Fruit fly (Drosophila melanogaster) whole organism, embryonic: ENCODE data around the gene Best4.

Experiments used
- Bgb ChIP-seq: fragments of 200-800 bp; sonication (Bioruptor generic); IDR thresholded peaks from 2 replicates; pipeline ENCODE4 v1.3.6; 2022; ENCODE audit warnings: missing biosample characterization, missing genetic modification characterization; ENCODE audit not compliant: partially characterized antibody
- CG1024 ChIP-seq: fragments of 200-800 bp; sonication (Bioruptor generic); IDR thresholded peaks from 2 replicates; pipeline ENCODE4 v1.3.6; 2022; ENCODE audit warnings: missing biosample characterization, missing genetic modification characterization
- CG10267 ChIP-seq: fragments of 200-800 bp; sonication (Bioruptor generic); optimal IDR thresholded peaks from 2 replicates; lab custom pipeline; 2018; ENCODE audit warnings: missing biosample characterization, mild to moderate bottlenecking, missing genetic modification characterization, moderate library complexity
- CG10979 ChIP-seq: fragments of 200-800 bp; sonication (Bioruptor generic); optimal IDR thresholded peaks from 2 replicates; lab custom pipeline; 2018; ENCODE audit warnings: missing biosample characterization, mild to moderate bottlenecking, missing genetic modification characterization, moderate library complexity
- CG11504 ChIP-seq: fragments of 200-800 bp; sonication (Bioruptor generic); optimal IDR thresholded peaks from 3 replicates; lab custom pipeline; 2019; ENCODE audit warnings: missing biosample characterization, mild to moderate bottlenecking, missing genetic modification characterization, moderate library complexity
- CG11696 ChIP-seq: fragments of 200-800 bp; sonication (Bioruptor generic); IDR thresholded peaks from 2 replicates; pipeline ENCODE4 v1.3.6; 2022; ENCODE audit warnings: missing biosample characterization, missing genetic modification characterization
- CG12104 ChIP-seq: fragments of 200-800 bp; sonication (Bioruptor generic); optimal IDR thresholded peaks from 3 replicates; lab custom pipeline; 2016; ENCODE audit warnings: missing biosample characterization, missing genetic modification characterization
- CG12769 ChIP-seq: fragments of 200-800 bp; sonication (Bioruptor generic); optimal IDR thresholded peaks from 2 replicates; lab custom pipeline; 2019; ENCODE audit warnings: missing biosample characterization, mild to moderate bottlenecking, missing genetic modification characterization, moderate library complexity
- CG13775 ChIP-seq: fragments of 200-800 bp; sonication (Bioruptor generic); optimal IDR thresholded peaks from 3 replicates; lab custom pipeline; 2017; ENCODE audit warnings: missing biosample characterization, mild to moderate bottlenecking, missing genetic modification characterization
- CG14014 ChIP-seq: fragments of 200-800 bp; sonication (Bioruptor generic); IDR thresholded peaks from 2 replicates; pipeline ENCODE4 v1.3.6; 2022; ENCODE audit warnings: missing biosample characterization, missing genetic modification characterization
- CG14441 ChIP-seq: fragments of 200-800 bp; sonication (Bioruptor generic); IDR thresholded peaks from 2 replicates; pipeline ENCODE4 v1.3.6; 2022; ENCODE audit warnings: missing biosample characterization, missing genetic modification characterization
- CG15601 ChIP-seq: fragments of 200-800 bp; sonication (Bioruptor generic); optimal IDR thresholded peaks from 3 replicates; lab custom pipeline; 2019; ENCODE audit warnings: missing biosample characterization, mild to moderate bottlenecking, missing genetic modification characterization, moderate library complexity
- CG17829 ChIP-seq: fragments of 200-800 bp; optimal IDR thresholded peaks from 2 replicates; lab custom pipeline; 2019; ENCODE audit warnings: missing biosample characterization, mild to moderate bottlenecking, missing genetic modification characterization, moderate library complexity
- CG18619 ChIP-seq: fragments of 200-800 bp; sonication (Bioruptor generic); optimal IDR thresholded peaks from 3 replicates; lab custom pipeline; 2017; ENCODE audit warnings: missing biosample characterization, mild to moderate bottlenecking, missing genetic modification characterization
- CG2120 ChIP-seq: fragments of 200-800 bp; sonication (Bioruptor generic); optimal IDR thresholded peaks from 3 replicates; lab custom pipeline; 2016; ENCODE audit warnings: missing biosample characterization, missing genetic modification characterization
- CG3281 ChIP-seq: fragments of 200-800 bp; sonication (Bioruptor generic); optimal IDR thresholded peaks from 3 replicates; lab custom pipeline; 2017; ENCODE audit warnings: missing biosample characterization, mild to moderate bottlenecking, missing genetic modification characterization
- CG3407 ChIP-seq: fragments of 200-800 bp; sonication (Bioruptor generic); optimal IDR thresholded peaks from 2 replicates; lab custom pipeline; 2018; ENCODE audit warnings: missing biosample characterization, mild to moderate bottlenecking, missing genetic modification characterization
- CG42726 ChIP-seq: fragments of 200-800 bp; sonication (Bioruptor generic); IDR thresholded peaks from 2 replicates; pipeline ENCODE4 v1.3.6; 2022; ENCODE audit warnings: missing biosample characterization, missing genetic modification characterization; ENCODE audit not compliant: partially characterized antibody
- CG6765 ChIP-seq: fragments of 200-800 bp; sonication (Bioruptor generic); optimal IDR thresholded peaks from 3 replicates; lab custom pipeline; 2017; ENCODE audit warnings: missing biosample characterization, mild to moderate bottlenecking, missing genetic modification characterization
- CG8359 ChIP-seq: fragments of 200-800 bp; sonication (Bioruptor generic); optimal IDR thresholded peaks from 2 replicates; lab custom pipeline; 2017; ENCODE audit warnings: missing biosample characterization, mild to moderate bottlenecking, missing genetic modification characterization, borderline replicate concordance
- CG8478 ChIP-seq: fragments of >200 bp; optimal IDR thresholded peaks from 2 replicates; lab custom pipeline; 2018
- CG8924 ChIP-seq: fragments of 200-800 bp; optimal IDR thresholded peaks from 3 replicates; lab custom pipeline; 2019; ENCODE audit warnings: missing biosample characterization, mild to moderate bottlenecking, missing genetic modification characterization, moderate library complexity
- CoRest ChIP-seq: fragments of 200-800 bp; sonication (Bioruptor generic); optimal IDR thresholded peaks from 3 replicates; lab custom pipeline; 2018; ENCODE audit warnings: missing biosample characterization, mild to moderate bottlenecking, missing genetic modification characterization, moderate library complexity
- Dek ChIP-seq: fragments of 200-800 bp; sonication (Bioruptor generic); optimal IDR thresholded peaks from 3 replicates; lab custom pipeline; 2019; ENCODE audit warnings: missing biosample characterization, mild to moderate bottlenecking, missing genetic modification characterization, moderate library complexity
- Doc3 ChIP-seq: fragments of 200-800 bp; sonication (Bioruptor generic); IDR thresholded peaks from 3 replicates; pipeline ENCODE4 v1.3.6; 2022; ENCODE audit warnings: missing biosample characterization, missing genetic modification characterization; ENCODE audit not compliant: partially characterized antibody
- E2f1 ChIP-seq: fragments of 200-800 bp; sonication (Bioruptor generic); IDR thresholded peaks from 2 replicates; pipeline ENCODE4 v1.3.6; 2022; ENCODE audit warnings: missing biosample characterization, missing genetic modification characterization
- Elba2 ChIP-seq: fragments of 200-800 bp; sonication (Bioruptor generic); optimal IDR thresholded peaks from 3 replicates; lab custom pipeline; 2016; ENCODE audit warnings: missing biosample characterization, missing genetic modification characterization
- Pdp1 ChIP-seq, 2 experiments: fragments of 200-800 bp; sonication (Bioruptor generic); optimal IDR thresholded peaks; 3 replicates each; lab custom pipeline; 2016; ENCODE audit warnings: missing biosample characterization in 2 of 2, missing genetic modification characterization in 2 of 2, mild to moderate bottlenecking in 1 of 2, moderate library complexity in 1 of 2
- Six4 ChIP-seq: fragments of 200-800 bp; sonication (Bioruptor generic); optimal IDR thresholded peaks from 2 replicates; lab custom pipeline; 2016; ENCODE audit warnings: missing biosample characterization, missing genetic modification characterization
- Xrp1 ChIP-seq: fragments of 200-800 bp; sonication (Bioruptor generic); IDR thresholded peaks from 2 replicates; pipeline ENCODE4 v1.3.6; 2022; ENCODE audit warnings: missing biosample characterization, missing genetic modification characterization
- abd-A ChIP-seq: fragments of 200-800 bp; sonication (Bioruptor generic); optimal IDR thresholded peaks from 3 replicates; lab custom pipeline; 2019; ENCODE audit warnings: missing biosample characterization, mild to moderate bottlenecking, missing genetic modification characterization, moderate library complexity
- ac ChIP-seq: fragments of 200-800 bp; sonication (Bioruptor generic); optimal IDR thresholded peaks from 3 replicates; lab custom pipeline; 2017; ENCODE audit warnings: missing biosample characterization, mild to moderate bottlenecking, missing genetic modification characterization
- amos ChIP-seq: fragments of 200-800 bp; sonication (Bioruptor generic); IDR thresholded peaks from 2 replicates; pipeline ENCODE4 v1.3.6; 2022; ENCODE audit warnings: missing biosample characterization, missing genetic modification characterization; ENCODE audit not compliant: partially characterized antibody
- br ChIP-seq: fragments of >200 bp; optimal IDR thresholded peaks from 2 replicates; lab custom pipeline; 2017
- cato ChIP-seq: fragments of 200-800 bp; sonication (Bioruptor generic); optimal IDR thresholded peaks from 2 replicates; lab custom pipeline; 2016; ENCODE audit warnings: missing biosample characterization, missing genetic modification characterization, borderline replicate concordance
- dmrt11E ChIP-seq: fragments of 200-800 bp; sonication (Bioruptor generic); optimal IDR thresholded peaks from 3 replicates; lab custom pipeline; 2018; ENCODE audit warnings: missing biosample characterization, mild to moderate bottlenecking, missing genetic modification characterization, moderate library complexity
- en ChIP-seq: fragments of 200-800 bp; sonication (Bioruptor generic); optimal IDR thresholded peaks from 2 replicates; lab custom pipeline; 2016; ENCODE audit warnings: missing biosample characterization, missing genetic modification characterization
- gcm2 ChIP-seq: fragments of 200-800 bp; sonication (Bioruptor generic); optimal IDR thresholded peaks from 2 replicates; lab custom pipeline; 2016; ENCODE audit warnings: missing biosample characterization, missing genetic modification characterization
- kni ChIP-seq: fragments of 200-800 bp; sonication (Bioruptor generic); optimal IDR thresholded peaks from 3 replicates; lab custom pipeline; 2017; ENCODE audit warnings: mild to moderate bottlenecking, missing biosample characterization, missing genetic modification reagents, missing genetic modification characterization
- lov ChIP-seq, 2 experiments: fragments of 200-800 bp in 1 of 2; fragments of >200 bp in 1 of 2; sonication (Bioruptor generic) in 1 of 2; IDR thresholded peaks in 1 of 2; optimal IDR thresholded peaks in 1 of 2; 2 replicates in 1 of 2; 3 replicates in 1 of 2; pipeline versions ENCODE4 v1.3.6 to Lab custom; 2017 to 2022; ENCODE audit warnings: missing biosample characterization in 1 of 2, missing genetic modification characterization in 1 of 2
- mld ChIP-seq: fragments of 200-800 bp; sonication (Bioruptor generic); IDR thresholded peaks from 3 replicates; pipeline ENCODE4 v1.3.6; 2022; ENCODE audit warnings: missing biosample characterization, missing genetic modification characterization; ENCODE audit not compliant: partially characterized antibody
- nmo ChIP-seq: fragments of 200-800 bp; sonication (Bioruptor generic); optimal IDR thresholded peaks from 2 replicates; lab custom pipeline; 2018; ENCODE audit warnings: missing biosample characterization, mild to moderate bottlenecking, missing genetic modification characterization, moderate library complexity
- pfk ChIP-seq: fragments of 200-800 bp; sonication (Bioruptor generic); optimal IDR thresholded peaks from 2 replicates; lab custom pipeline; 2018; ENCODE audit warnings: missing biosample characterization, mild to moderate bottlenecking, missing genetic modification characterization, moderate library complexity
- sens ChIP-seq: fragments of 200-800 bp; sonication (Bioruptor generic); peaks from one replicate; lab custom pipeline; 2016; ENCODE audit warnings: missing biosample characterization, missing genetic modification characterization
- slp2 ChIP-seq: fragments of 200-800 bp; sonication (Bioruptor generic); optimal IDR thresholded peaks from 2 replicates; lab custom pipeline; 2016; ENCODE audit warnings: missing biosample characterization, missing genetic modification characterization
- stc ChIP-seq: fragments of 200-800 bp; sonication (Bioruptor generic); IDR thresholded peaks from 2 replicates; pipeline ENCODE4 v1.3.6; 2022; ENCODE audit warnings: missing biosample characterization, missing genetic modification characterization
- tap ChIP-seq: fragments of 200-800 bp; optimal IDR thresholded peaks from 3 replicates; lab custom pipeline; 2019; ENCODE audit warnings: missing biosample characterization, mild to moderate bottlenecking, missing genetic modification characterization, moderate library complexity
- tup ChIP-seq: fragments of 200-800 bp; sonication (Bioruptor generic); optimal IDR thresholded peaks from 2 replicates; lab custom pipeline; 2016; ENCODE audit warnings: missing biosample characterization, mild to moderate bottlenecking, missing genetic modification characterization, moderate library complexity
- wor ChIP-seq: fragments of 200-800 bp; sonication (Bioruptor generic); IDR thresholded peaks from 2 replicates; pipeline ENCODE4 v1.3.6; 2022; ENCODE audit warnings: missing biosample characterization, missing genetic modification characterization

Gene Best4

dm6 chr3L:15315400-15315799 is 16.6 kb downstream of the Best4 start (continued):
- TF ChIP-seq CG8924 (tag; lab: Kevin White, UChicago) (no peak), CG13775 (GFP tag; lab: Kevin White, UChicago) (no peak)

- TF ChIP-seq Six4 (GFP tag; lab: Kevin White, UChicago) = peak; percentile 57
- TF ChIP-seq CG2120 = no peak
- peak; percentile 48 for TF ChIP-seq CG17829 (tag; lab: Kevin White, UChicago)
- no peak for TF ChIP-seq Pdp1 (GFP tag; optimal IDR thresholded peaks at IDR 0.05; lab: Kevin White, UChicago)
- TF ChIP-seq CG11504 (tag; lab: Kevin White, UChicago) = no peak
- TF ChIP-seq CG15601 (tag; lab: Kevin White, UChicago) = no peak
- no peak for TF ChIP-seq tup (GFP tag; lab: Kevin White, UChicago)
- peak; percentile 68 for TF ChIP-seq CG10979 (tag; lab: Kevin White, UChicago)
- TF ChIP-seq CG42726 (GFP tag; lab: Robert Waterston, UW) = no peak
- TF ChIP-seq Elba2 (GFP tag; lab: Kevin White, UChicago) = no peak
- TF ChIP-seq CG12769 = no peak
- no peak for TF ChIP-seq nmo (GFP tag; lab: Kevin White, UChicago)
- no peak for TF ChIP-seq CG3281 (GFP tag; lab: Kevin White, UChicago)
- no peak for TF ChIP-seq wor (GFP tag; lab: Robert Waterston, UW)
- no peak for TF ChIP-seq CG14014
- no peak for TF ChIP-seq kni (GFP tag; lab: Kevin White, UChicago)
- TF ChIP-seq Doc3 (GFP tag; lab: Robert Waterston, UW) = no peak
- TF ChIP-seq E2f1 (GFP tag; lab: Robert Waterston, UW) = no peak
- TF ChIP-seq CG1024 (GFP tag; lab: Robert Waterston, UW) = no peak
- TF ChIP-seq pfk (GFP tag; lab: Kevin White, UChicago) = no peak
- no peak for TF ChIP-seq CG14441 (GFP tag; lab: Robert Waterston, UW)
- TF ChIP-seq mld (GFP tag; lab: Robert Waterston, UW) = no peak
- TF ChIP-seq gcm2 (GFP tag; lab: Kevin White, UChicago) = no peak
- peak; percentile 47 for TF ChIP-seq sens
- no peak for TF ChIP-seq br (lab: Kevin White, UChicago)
- TF ChIP-seq Xrp1 (GFP tag; lab: Robert Waterston, UW) = peak; percentile 33; the same call in 1 of the 2 replicates
- no peak for TF ChIP-seq CG8359
- peak; percentile 21 for TF ChIP-seq dmrt11E (tag; lab: Kevin White, UChicago)
- no peak for TF ChIP-seq CG11696 (GFP tag; lab: Robert Waterston, UW)
- TF ChIP-seq en (GFP tag; lab: Kevin White, UChicago) = no peak
- no peak for TF ChIP-seq Bgb (GFP tag; lab: Robert Waterston, UW)
- no peak for TF ChIP-seq lov (optimal IDR thresholded peaks at IDR 0.05; lab: Kevin White, UChicago)
- TF ChIP-seq lov (GFP tag; IDR thresholded peaks at IDR 0.05; lab: Robert Waterston, UW) = no peak
- no peak for TF ChIP-seq amos (GFP tag; lab: Robert Waterston, UW)
- peak; percentile 21 for TF ChIP-seq CG10267 (tag; lab: Kevin White, UChicago)
- no peak for TF ChIP-seq stc (GFP tag; lab: Robert Waterston, UW)
- TF ChIP-seq CoRest (tag; lab: Kevin White, UChicago) = no peak
- TF ChIP-seq ac (GFP tag; lab: Kevin White, UChicago) = peak; percentile 24
- no peak for TF ChIP-seq cato
- no peak for TF ChIP-seq CG12104 (GFP tag; lab: Kevin White, UChicago)
- no peak for TF ChIP-seq CG3407 (GFP tag; lab: Kevin White, UChicago)
- no peak for TF ChIP-seq slp2 (GFP tag; lab: Kevin White, UChicago)
- no peak for TF ChIP-seq CG6765
- no peak for TF ChIP-seq CG8478 (lab: Kevin White, UChicago)
- TF ChIP-seq abd-A (tag; lab: Kevin White, UChicago) = no peak
- no peak for TF ChIP-seq tap (tag; lab: Kevin White, UChicago)
- TF ChIP-seq CG18619 = no peak
- TF ChIP-seq Dek (tag; lab: Kevin White, UChicago) = no peak
These were observed 21.5 kb downstream of the Best4 start for dm6 chr3L:15320241-15320640.
